Fruit fly (Drosophila melanogaster): ENCODE measurements around the gene Spn38F.

DNA sequence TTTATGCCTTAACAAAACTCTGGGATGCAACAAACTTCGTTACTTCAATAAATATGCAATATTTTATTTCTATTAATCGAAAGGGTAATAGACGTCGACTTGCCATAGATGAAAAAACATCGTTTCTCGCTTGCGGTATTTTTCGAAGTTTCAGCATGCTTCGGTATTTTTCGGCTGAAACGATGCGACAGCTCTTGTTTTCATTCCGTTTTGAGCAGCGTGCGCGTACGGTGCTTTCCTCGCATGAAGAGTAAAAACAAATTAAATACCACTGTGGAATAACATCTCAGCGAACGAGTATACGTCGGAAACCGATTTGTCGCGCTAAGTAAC lies 40.3 kb downstream of the Spn38F start, which contains the start of gene CG9328:
- no peak for TF ChIP-seq CG8478 (optimal IDR thresholded peaks at IDR 0.05)
- TF ChIP-seq CTCF (optimal IDR thresholded peaks at IDR 0.05) = no peak
